Worm (Caenorhabditis elegans): ENCODE results near the gene tag-250.

DNA sequence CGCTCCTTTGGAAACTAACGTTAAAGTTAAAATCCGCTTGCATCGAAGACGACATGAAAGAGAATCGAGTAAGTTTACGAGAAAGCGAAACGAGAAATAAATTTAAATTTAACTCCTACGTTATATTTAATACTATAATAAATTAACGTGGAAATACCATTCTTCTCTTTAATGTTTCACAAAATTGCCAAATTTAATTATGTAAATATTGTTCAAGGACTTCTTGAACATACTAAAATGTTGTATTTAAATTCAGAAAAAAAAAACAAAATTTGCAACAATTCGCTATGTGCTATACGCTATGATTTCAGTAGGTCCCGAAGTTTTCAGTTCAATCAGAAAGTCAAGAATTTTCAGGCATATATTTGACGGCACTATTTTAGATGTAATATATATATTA, 27.8 kb downstream of the tag-250 start, which contains the start of gene ZK688.10:
- no peak for TF ChIP-seq ama-1 (optimal IDR thresholded peaks at IDR 0.05)
- TF ChIP-seq scrt-1 (GFP tag; IDR thresholded peaks at IDR 0.05): no peak
- TF ChIP-seq flt-1 (GFP tag; IDR thresholded peaks at IDR 0.05): no peak
- no peak for TF ChIP-seq F13C5.2 (tag; optimal IDR thresholded peaks at IDR 0.05)
- no peak for TF ChIP-seq sea-1 (GFP tag; conservative IDR thresholded peaks at IDR 0.05)
- TF ChIP-seq ets-7 (tag; optimal IDR thresholded peaks at IDR 0.05): no peak
- no peak for TF ChIP-seq ceh-13 (GFP tag; optimal IDR thresholded peaks at IDR 0.05)
- TF ChIP-seq hnd-1 (tag; optimal IDR thresholded peaks at IDR 0.05): no peak
- TF ChIP-seq aly-1 (tag; optimal IDR thresholded peaks at IDR 0.05): no peak
- TF ChIP-seq pes-1 (GFP tag; IDR thresholded peaks at IDR 0.05): no peak
- TF ChIP-seq hmg-4 (GFP tag; optimal IDR thresholded peaks at IDR 0.05): no peak
- TF ChIP-seq B0310.2 (tag; optimal IDR thresholded peaks at IDR 0.05): no peak
